Fruit fly (Drosophila melanogaster): Measurements from ENCODE around the gene CG6048.

dm6 chrX:5973389-5974025, 21.1 kb downstream of the CG6048 start:
- TF ChIP-seq h (GFP tag; optimal IDR thresholded peaks at IDR 0.05) (peak; percentile 72), rgr (GFP tag; optimal IDR thresholded peaks at IDR 0.05) (peak; percentile 59), CrebA (GFP tag; optimal IDR thresholded peaks at IDR 0.05; ENCODE audit: borderline replicate concordance) (no peak), Hr83 (GFP tag; optimal IDR thresholded peaks at IDR 0.05; ENCODE audit: poor library complexity, severe bottlenecking) (no peak), Abd-B (GFP tag; optimal IDR thresholded peaks at IDR 0.05) (no peak), psq (GFP tag; optimal IDR thresholded peaks at IDR 0.05) (peak; percentile 40), Dfd (GFP tag; optimal IDR thresholded peaks at IDR 0.05) (no peak), pan (optimal IDR thresholded peaks at IDR 0.05) (no peak)

All from whole organism, wandering third instar larva.